Fruit fly (Drosophila melanogaster) Kc167 (cell line): Measurements from ENCODE around the gene Ssk.

Experiments used
- Myc ChIP-seq: fragments of >200 bp; optimal IDR thresholded peaks from 2 replicates; lab custom pipeline; 2017; ENCODE audit warnings: missing external identifiers
- Sin3A ChIP-seq: fragments of >200 bp; optimal IDR thresholded peaks from 2 replicates; lab custom pipeline; 2018; ENCODE audit warnings: missing external identifiers
- h ChIP-seq: fragments of >200 bp; optimal IDR thresholded peaks from 3 replicates; lab custom pipeline; 2018; ENCODE audit warnings: missing external identifiers
- insv ChIP-seq: fragments of >200 bp; optimal IDR thresholded peaks from 3 replicates; lab custom pipeline; 2018; ENCODE audit warnings: missing external identifiers
- psq ChIP-seq: fragments of >200 bp; optimal IDR thresholded peaks from 2 replicates; lab custom pipeline; 2017; ENCODE audit warnings: missing external identifiers
- ttk ChIP-seq: sonication (Bioruptor generic); optimal IDR thresholded peaks from 2 replicates; lab custom pipeline; 2017; ENCODE audit warnings: missing external identifiers

Ssk gene

DNA sequence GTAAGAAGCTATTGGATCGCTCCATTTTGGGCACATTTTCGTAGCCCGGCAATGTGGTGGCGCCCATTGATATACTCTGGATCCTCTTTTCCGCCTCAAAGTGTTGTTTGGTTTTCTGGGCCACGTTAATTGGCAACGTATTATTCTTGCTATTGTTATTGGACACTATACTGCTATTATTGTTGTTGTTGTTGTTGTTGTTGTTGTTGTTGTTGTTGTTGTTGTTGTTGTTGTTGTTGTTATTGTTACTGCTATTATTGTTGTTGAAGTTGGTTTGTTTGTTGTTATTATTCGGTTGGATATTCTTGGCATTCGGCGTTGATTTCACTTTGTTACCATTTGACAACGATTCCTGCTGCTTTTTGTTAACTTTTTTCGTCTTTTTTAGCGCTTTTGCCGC, 3.5 kb downstream of the Ssk start:
- TF ChIP-seq insv (no peak), Sin3A (lab: Kevin White, UChicago) (no peak), h (lab: Kevin White, UChicago) (no peak), ttk (lab: Kevin White, UChicago) (no peak), Myc (lab: Kevin White, UChicago) (no peak), psq (lab: Kevin White, UChicago) (no peak)

DNA sequence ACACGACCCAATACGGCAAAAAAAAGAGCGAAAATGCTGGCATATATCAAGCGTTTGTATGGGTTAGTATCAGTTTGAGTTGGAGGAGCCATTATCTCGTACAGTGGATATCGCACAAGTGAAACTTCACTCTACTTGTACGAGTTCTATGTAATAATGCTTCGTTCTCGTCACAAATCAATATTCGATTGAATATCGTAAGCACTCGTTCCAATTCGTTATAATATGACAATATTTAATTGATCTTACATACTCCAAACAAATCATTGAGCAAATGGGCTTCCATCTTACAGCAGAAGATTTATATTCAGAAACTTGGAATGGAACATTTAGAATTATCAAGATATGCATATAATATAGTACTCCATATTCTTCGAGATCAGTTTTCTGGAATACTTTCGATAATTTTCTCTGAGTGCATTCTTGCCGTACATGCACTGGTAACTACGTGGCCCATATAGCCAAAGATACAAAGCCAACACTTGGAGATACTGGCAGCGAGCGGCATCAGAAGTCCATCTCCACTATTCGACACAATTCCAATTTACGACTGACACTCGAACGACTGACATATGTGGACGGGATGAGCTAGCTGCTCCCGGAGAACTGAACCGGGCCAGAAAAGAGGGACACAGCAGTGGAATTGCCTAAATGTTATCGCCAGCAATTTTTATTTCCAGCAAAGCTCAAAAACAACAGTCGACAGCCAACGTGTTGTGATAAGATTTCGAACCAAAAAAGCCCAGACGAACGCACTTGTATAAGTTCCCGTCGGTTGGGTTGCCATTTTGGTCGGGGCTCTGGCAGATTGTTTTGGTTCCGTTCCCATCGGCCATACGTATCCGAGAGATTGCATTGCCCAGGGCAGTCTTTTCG, 4.8 kb downstream of the Ssk start:
- TF ChIP-seq h (lab: Kevin White, UChicago) (no peak), psq (lab: Kevin White, UChicago) (no peak), insv (no peak), Sin3A (lab: Kevin White, UChicago) (no peak), ttk (lab: Kevin White, UChicago) (no peak), Myc (lab: Kevin White, UChicago) (no peak)

DNA sequence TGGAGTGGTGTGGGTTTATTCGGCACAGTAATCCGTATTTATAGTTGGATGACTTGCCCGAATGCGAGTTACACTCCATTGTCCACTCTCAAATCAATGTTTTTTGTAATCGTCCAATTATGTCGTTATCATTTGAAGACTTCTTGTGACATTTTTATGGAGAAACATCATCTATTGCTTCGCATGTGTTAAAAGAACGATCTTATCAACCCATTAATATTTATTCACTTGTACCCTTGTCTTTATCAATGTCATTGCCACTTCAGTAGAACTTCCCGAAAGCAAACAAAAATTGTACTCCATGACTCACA, 5.4 kb downstream of the Ssk start:
- TF ChIP-seq insv (no peak), psq (lab: Kevin White, UChicago) (no peak), h (lab: Kevin White, UChicago) (no peak), Myc (lab: Kevin White, UChicago) (no peak), Sin3A (lab: Kevin White, UChicago) (no peak), ttk (lab: Kevin White, UChicago) (no peak)

DNA sequence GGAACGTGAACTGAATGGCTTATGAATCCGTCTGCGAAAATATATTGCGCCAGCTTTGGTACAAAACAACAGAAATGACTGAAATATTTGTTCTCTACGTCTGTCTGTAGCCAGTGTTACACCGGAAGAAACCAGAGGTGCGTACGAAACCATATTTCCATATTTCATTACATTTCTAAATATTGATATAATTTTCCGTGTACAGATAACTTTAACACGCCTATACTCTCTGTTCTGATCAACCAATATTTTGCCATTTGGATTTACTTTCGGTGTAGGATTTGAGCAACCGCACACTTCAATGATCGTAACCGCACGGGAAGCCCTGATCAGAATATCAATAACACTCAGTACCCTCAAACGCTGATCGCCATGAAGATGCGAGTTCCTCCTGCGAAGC, 6.4 kb downstream of the Ssk start:
- TF ChIP-seq Sin3A (lab: Kevin White, UChicago) = no peak
- no peak for TF ChIP-seq ttk (lab: Kevin White, UChicago)
- no peak for TF ChIP-seq psq (lab: Kevin White, UChicago)
- TF ChIP-seq Myc (lab: Kevin White, UChicago) = no peak
- TF ChIP-seq h (lab: Kevin White, UChicago) = no peak
- TF ChIP-seq insv = no peak

DNA sequence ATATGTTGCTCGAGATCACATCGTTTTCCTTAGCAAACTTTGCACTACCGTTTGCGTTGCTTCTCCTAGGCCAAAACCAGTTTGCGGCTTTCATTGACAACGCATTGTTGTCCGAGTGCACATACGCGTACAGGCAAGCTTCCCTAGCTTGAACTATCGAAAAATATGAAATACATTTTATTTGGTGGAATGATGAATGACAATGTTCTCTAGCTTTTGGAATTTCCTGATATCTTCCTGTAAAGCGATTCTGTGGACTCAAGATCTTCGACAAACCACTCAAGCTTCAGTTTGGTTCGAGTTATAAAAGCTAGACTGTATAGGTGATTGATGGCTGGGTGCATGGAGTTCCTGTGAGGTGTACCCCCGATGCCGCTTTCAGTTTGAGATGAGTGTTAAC, 7.6 kb downstream of the Ssk start:
- TF ChIP-seq insv (no peak), psq (lab: Kevin White, UChicago) (no peak), ttk (lab: Kevin White, UChicago) (no peak), Sin3A (lab: Kevin White, UChicago) (no peak), Myc (lab: Kevin White, UChicago) (no peak), h (lab: Kevin White, UChicago) (no peak)

DNA sequence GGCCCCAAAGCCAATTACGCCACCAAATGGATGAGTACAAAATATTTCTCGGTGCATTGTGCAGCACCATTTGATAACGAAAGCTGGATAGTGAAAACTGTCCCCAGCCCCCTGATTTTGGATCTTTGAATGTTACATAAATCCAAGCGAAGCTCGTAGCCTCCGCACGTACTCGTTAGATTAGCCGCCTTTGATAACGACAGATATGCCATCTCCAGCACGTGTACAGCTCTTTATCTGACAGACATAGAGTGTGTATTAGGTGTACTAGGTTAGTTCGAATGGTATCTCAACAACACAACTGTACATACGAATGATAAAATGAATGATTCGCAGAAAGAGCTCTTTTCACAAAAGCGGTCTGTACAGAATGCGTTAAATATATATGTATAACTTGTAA, 8.0 kb downstream of the Ssk start:
- TF ChIP-seq h (lab: Kevin White, UChicago) (no peak), Sin3A (lab: Kevin White, UChicago) (no peak), Myc (lab: Kevin White, UChicago) (no peak), insv (no peak), ttk (lab: Kevin White, UChicago) (no peak), psq (lab: Kevin White, UChicago) (no peak)

DNA sequence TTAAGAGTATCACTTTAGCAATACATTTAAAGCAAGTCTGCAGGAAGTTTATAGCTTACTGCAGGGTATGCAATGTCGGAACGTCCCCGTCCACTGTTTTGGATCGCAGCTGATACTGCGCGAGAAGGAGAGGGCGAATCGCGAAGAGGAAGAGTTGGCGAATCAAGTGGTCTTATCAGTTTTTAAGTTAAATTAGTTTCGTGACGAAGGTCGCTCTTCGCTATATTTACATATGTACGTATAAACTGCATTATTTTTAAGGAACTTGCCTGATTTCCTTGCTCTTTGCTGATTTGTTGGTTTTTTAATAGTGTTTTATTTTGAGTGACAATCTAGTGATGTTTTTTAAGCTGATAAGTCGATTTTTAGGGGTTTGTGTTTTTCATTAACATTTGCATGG, 8.9 kb downstream of the Ssk start:
- no peak for TF ChIP-seq insv
- no peak for TF ChIP-seq h (lab: Kevin White, UChicago)
- no peak for TF ChIP-seq ttk (lab: Kevin White, UChicago)
- TF ChIP-seq Myc (lab: Kevin White, UChicago) = no peak
- no peak for TF ChIP-seq psq (lab: Kevin White, UChicago)
- no peak for TF ChIP-seq Sin3A (lab: Kevin White, UChicago)

DNA sequence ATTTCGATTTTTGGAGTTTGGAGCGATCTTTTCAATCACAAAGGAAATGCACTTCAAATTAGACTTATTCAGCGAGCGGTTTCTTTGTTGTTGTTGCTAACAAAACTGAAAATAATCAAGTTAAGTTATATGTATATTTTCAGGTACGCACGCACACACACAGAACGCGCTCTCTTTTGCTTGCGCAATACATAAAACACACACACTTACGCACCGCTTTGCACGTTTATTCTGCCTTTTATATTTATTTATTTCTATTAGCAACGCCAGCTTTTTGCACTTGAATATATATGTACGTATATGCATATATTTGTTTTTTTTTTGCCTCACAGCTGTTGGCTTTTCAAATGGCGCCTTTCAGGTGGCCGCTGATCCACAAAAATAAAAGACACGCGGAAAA, 9.4 kb downstream of the Ssk start:
- TF ChIP-seq Sin3A (lab: Kevin White, UChicago) = no peak
- no peak for TF ChIP-seq Myc (lab: Kevin White, UChicago)
- no peak for TF ChIP-seq h (lab: Kevin White, UChicago)
- TF ChIP-seq psq (lab: Kevin White, UChicago) = no peak
- TF ChIP-seq ttk (lab: Kevin White, UChicago) = no peak
- no peak for TF ChIP-seq insv

DNA sequence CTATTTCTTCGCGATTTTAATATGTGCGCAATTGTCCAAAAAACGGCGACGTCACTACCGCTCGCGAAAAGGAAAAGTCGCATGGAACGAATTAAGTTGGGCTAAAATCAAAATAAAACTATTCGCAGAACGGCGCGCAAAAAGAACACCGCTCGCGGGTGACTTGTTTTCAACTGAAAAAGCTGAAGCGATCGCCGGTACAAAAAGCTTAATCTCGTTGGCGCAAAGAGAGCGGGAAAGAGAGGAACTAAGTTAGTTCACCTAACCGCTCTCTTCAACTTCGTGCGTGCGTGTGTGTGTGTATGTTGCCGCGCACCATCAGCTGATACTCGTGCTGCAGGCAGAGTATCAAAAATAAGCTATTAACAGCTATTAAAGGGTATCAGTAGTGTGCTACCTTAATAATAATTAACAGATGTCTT, 9.8 kb downstream of the Ssk start, which contains the start of gene CG42674:
CG42674 (minus strand) TSS at position 180 of the 422 bp plus-strand sequence.
- TF ChIP-seq insv = no peak
- TF ChIP-seq h (lab: Kevin White, UChicago) = no peak
- TF ChIP-seq ttk (lab: Kevin White, UChicago) = no peak
- no peak for TF ChIP-seq psq (lab: Kevin White, UChicago)
- TF ChIP-seq Sin3A (lab: Kevin White, UChicago) = no peak

DNA sequence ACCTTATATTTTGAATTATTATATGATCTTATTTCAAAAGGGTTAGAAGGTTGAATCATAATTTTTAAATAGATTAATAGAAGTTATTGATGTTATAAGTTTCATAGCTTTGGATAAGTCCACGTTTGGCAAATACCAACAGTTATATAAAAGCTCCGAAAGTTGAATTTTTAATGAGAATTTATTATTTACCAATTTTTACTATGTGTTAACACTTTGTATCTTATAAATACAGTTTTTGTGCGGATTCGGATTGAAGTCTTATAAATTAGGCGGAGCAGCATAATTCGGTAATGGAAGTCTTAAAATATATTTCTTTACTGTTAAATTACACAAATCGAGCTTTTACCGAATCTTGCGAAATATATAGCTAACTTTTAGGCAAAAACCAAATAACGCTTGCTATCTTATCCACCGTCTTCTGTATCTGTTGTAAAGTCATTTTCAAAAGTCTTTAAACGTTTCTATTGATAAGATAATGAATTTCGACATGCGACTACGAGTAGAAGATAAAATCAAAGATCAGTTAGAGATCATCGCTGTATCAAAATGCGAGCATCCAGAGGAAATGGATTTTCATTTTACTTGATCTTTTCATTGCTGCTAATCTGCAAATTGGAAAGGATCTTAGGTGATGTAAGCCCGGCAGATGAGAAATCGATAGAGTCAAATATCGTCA, 11.4 kb downstream of the Ssk start, which contains the start of gene CG42833:
CG42833 (plus strand) TSS at position 525 of the 679 bp plus-strand sequence.
- no peak for TF ChIP-seq h (lab: Kevin White, UChicago)
- TF ChIP-seq psq (lab: Kevin White, UChicago) = no peak
- no peak for TF ChIP-seq Sin3A (lab: Kevin White, UChicago)
- TF ChIP-seq Myc (lab: Kevin White, UChicago) = no peak
- TF ChIP-seq ttk (lab: Kevin White, UChicago) = no peak
- TF ChIP-seq insv = no peak

DNA sequence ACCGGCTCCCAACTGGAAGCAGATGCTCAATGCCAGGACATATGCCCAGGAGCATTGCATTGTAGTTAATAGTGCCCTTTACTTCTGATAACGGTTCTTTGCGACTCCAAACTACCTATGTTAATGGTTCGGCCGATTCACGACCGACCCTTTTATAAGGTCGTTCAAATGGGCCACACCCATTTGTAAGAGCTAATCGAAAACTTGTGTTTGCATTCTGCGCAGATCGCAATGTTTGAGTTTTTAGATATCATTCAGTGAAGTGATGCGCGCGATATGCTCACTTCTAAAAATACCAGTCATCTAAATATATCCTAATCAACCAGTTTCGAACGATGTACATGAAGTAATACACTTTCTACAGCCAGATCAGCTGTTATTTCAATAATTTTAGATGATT, 13.2 kb downstream of the Ssk start, which contains the start of gene obst-F:
obst-F (minus strand) TSS at position 101 of the 400 bp plus-strand sequence.
- TF ChIP-seq insv = no peak
- TF ChIP-seq psq (lab: Kevin White, UChicago) = no peak
- no peak for TF ChIP-seq ttk (lab: Kevin White, UChicago)
- TF ChIP-seq Sin3A (lab: Kevin White, UChicago) = no peak
- no peak for TF ChIP-seq Myc (lab: Kevin White, UChicago)
- TF ChIP-seq h (lab: Kevin White, UChicago) = no peak
